Fruit fly (Drosophila melanogaster) whole organism, embryonic: ENCODE data around the gene Cp190.

ENCODE experiments used
- Ada2b ChIP-seq: fragments of 200-800 bp; sonication (Bioruptor generic); IDR thresholded peaks from 2 replicates; pipeline ENCODE4 v1.3.6; 2022; ENCODE audit warnings: missing biosample characterization, missing genetic modification characterization
- Atf3 ChIP-seq: fragments of 200-800 bp; sonication (Bioruptor generic); optimal IDR thresholded peaks from 3 replicates; lab custom pipeline; 2016; ENCODE audit warnings: missing biosample characterization, missing genetic modification characterization
- B-H1 ChIP-seq: fragments of 200-800 bp; sonication (Bioruptor generic); IDR thresholded peaks from 3 replicates; pipeline ENCODE4 v1.3.6; 2022; ENCODE audit warnings: missing biosample characterization, missing genetic modification characterization
- Bdp1 ChIP-seq: fragments of 200-800 bp; sonication (Bioruptor generic); optimal IDR thresholded peaks from 3 replicates; lab custom pipeline; 2016; ENCODE audit warnings: missing biosample characterization, missing genetic modification characterization
- CG1024 ChIP-seq: fragments of 200-800 bp; sonication (Bioruptor generic); IDR thresholded peaks from 2 replicates; pipeline ENCODE4 v1.3.6; 2022; ENCODE audit warnings: missing biosample characterization, missing genetic modification characterization
- CG10462 ChIP-seq: fragments of 200-800 bp; sonication (Bioruptor generic); optimal IDR thresholded peaks from 2 replicates; lab custom pipeline; 2016; ENCODE audit warnings: missing biosample characterization, missing genetic modification characterization
- CG11247 ChIP-seq: fragments of 200-800 bp; sonication (Bioruptor generic); IDR thresholded peaks from 2 replicates; pipeline ENCODE4 v1.3.6; 2022; ENCODE audit warnings: missing biosample characterization, missing genetic modification characterization
- CG12104 ChIP-seq: fragments of 200-800 bp; sonication (Bioruptor generic); optimal IDR thresholded peaks from 3 replicates; lab custom pipeline; 2016; ENCODE audit warnings: missing biosample characterization, missing genetic modification characterization
- CG12155 ChIP-seq: fragments of 200-800 bp; sonication (Bioruptor generic); optimal IDR thresholded peaks from 3 replicates; lab custom pipeline; 2016; ENCODE audit warnings: missing biosample characterization, missing genetic modification characterization
- CG12299 ChIP-seq: fragments of 200-800 bp; sonication (Bioruptor generic); optimal IDR thresholded peaks from 2 replicates; lab custom pipeline; 2018; ENCODE audit warnings: missing biosample characterization, mild to moderate bottlenecking, missing genetic modification characterization
- CG1233 ChIP-seq: fragments of 200-800 bp; sonication (Bioruptor generic); optimal IDR thresholded peaks from 4 replicates; lab custom pipeline; 2018; ENCODE audit warnings: missing biosample characterization, mild to moderate bottlenecking, missing genetic modification characterization
- CG12659 ChIP-seq: fragments of 200-800 bp; sonication (Bioruptor generic); optimal IDR thresholded peaks from 3 replicates; lab custom pipeline; 2017; ENCODE audit warnings: mild to moderate bottlenecking, missing biosample characterization, missing genetic modification reagents, missing genetic modification characterization
- CG13123 ChIP-seq: fragments of 200-800 bp; sonication (Bioruptor generic); optimal IDR thresholded peaks from 2 replicates; lab custom pipeline; 2016; ENCODE audit warnings: missing biosample characterization, missing genetic modification characterization
- CG2712 ChIP-seq: fragments of 200-800 bp; optimal IDR thresholded peaks from 3 replicates; lab custom pipeline; 2019; ENCODE audit warnings: missing biosample characterization, mild to moderate bottlenecking, missing genetic modification characterization, moderate library complexity
- CG30403 ChIP-seq: fragments of 200-800 bp; sonication (Bioruptor generic); optimal IDR thresholded peaks from 3 replicates; lab custom pipeline; 2016; ENCODE audit warnings: missing biosample characterization, missing genetic modification characterization
- CG3995 ChIP-seq: fragments of 200-800 bp; sonication (Bioruptor generic); optimal IDR thresholded peaks from 3 replicates; lab custom pipeline; 2016; ENCODE audit warnings: missing biosample characterization, missing genetic modification characterization
- CG6689 ChIP-seq: fragments of 200-800 bp; sonication (Bioruptor generic); IDR thresholded peaks from 2 replicates; pipeline ENCODE4 v1.3.6; 2022; ENCODE audit warnings: missing biosample characterization, missing genetic modification characterization
- CG6791 ChIP-seq: fragments of 200-800 bp; sonication (Bioruptor generic); IDR thresholded peaks from 3 replicates; pipeline ENCODE4 v1.3.6; 2022; ENCODE audit warnings: missing biosample characterization, missing genetic modification characterization; ENCODE audit not compliant: partially characterized antibody
- CG6813 ChIP-seq: fragments of 200-800 bp; sonication (Bioruptor generic); optimal IDR thresholded peaks from 2 replicates; lab custom pipeline; 2017; ENCODE audit warnings: missing biosample characterization, missing genetic modification characterization, mild to moderate bottlenecking, moderate library complexity, missing genetic modification reagents
- CG7963 ChIP-seq: fragments of 200-800 bp; sonication (Bioruptor generic); IDR thresholded peaks from 3 replicates; pipeline ENCODE4 v1.3.6; 2022; ENCODE audit warnings: missing biosample characterization, missing genetic modification characterization; ENCODE audit not compliant: partially characterized antibody
- CG8359 ChIP-seq: fragments of 200-800 bp; sonication (Bioruptor generic); optimal IDR thresholded peaks from 2 replicates; lab custom pipeline; 2017; ENCODE audit warnings: missing biosample characterization, mild to moderate bottlenecking, missing genetic modification characterization, borderline replicate concordance
- CG9215 ChIP-seq: fragments of 200-800 bp; sonication (Bioruptor generic); IDR thresholded peaks from 2 replicates; pipeline ENCODE4 v1.3.6; 2022; ENCODE audit warnings: missing biosample characterization, missing genetic modification characterization
- Dfd ChIP-seq, 2 experiments: fragments of >200 bp; optimal IDR thresholded peaks; 2 replicates each; lab custom pipeline; 2017; ENCODE audit warnings: missing biosample characterization in 2 of 2, missing genetic modification characterization in 2 of 2
- ERR ChIP-seq: fragments of 200-800 bp; sonication (Bioruptor generic); optimal IDR thresholded peaks from 2 replicates; lab custom pipeline; 2016; ENCODE audit warnings: missing biosample characterization, missing genetic modification characterization
- HHEX ChIP-seq: fragments of 200-800 bp; sonication (Bioruptor generic); optimal IDR thresholded peaks from 3 replicates; lab custom pipeline; 2017; ENCODE audit warnings: missing biosample characterization, mild to moderate bottlenecking, missing genetic modification characterization, missing genetic modification reagents
- HLH3B ChIP-seq: fragments of 200-800 bp; sonication (Bioruptor generic); IDR thresholded peaks from 2 replicates; pipeline ENCODE4 v1.3.6; 2022; ENCODE audit warnings: missing biosample characterization, missing genetic modification characterization
- Hr51 ChIP-seq, 2 experiments: fragments of 200-800 bp; sonication (Bioruptor generic); optimal IDR thresholded peaks; 2 replicates in 1 of 2; 3 replicates in 1 of 2; lab custom pipeline; 2016 to 2018; ENCODE audit warnings: missing biosample characterization in 2 of 2, missing genetic modification characterization in 2 of 2, mild to moderate bottlenecking in 1 of 2, moderate library complexity in 1 of 2
- NK7.1 ChIP-seq: fragments of 200-800 bp; sonication (Bioruptor generic); optimal IDR thresholded peaks from 3 replicates; lab custom pipeline; 2016; ENCODE audit warnings: missing biosample characterization, missing genetic modification characterization
- Opbp ChIP-seq: fragments of 200-800 bp; sonication (Bioruptor generic); IDR thresholded peaks from 3 replicates; pipeline ENCODE4 v1.3.6; 2022; ENCODE audit warnings: missing biosample characterization, missing genetic modification characterization; ENCODE audit not compliant: partially characterized antibody
- Poxn ChIP-seq: fragments of 200-800 bp; sonication (Bioruptor generic); IDR thresholded peaks from 2 replicates; pipeline ENCODE4 v1.3.6; 2022; ENCODE audit warnings: missing biosample characterization, missing genetic modification characterization
- Usf ChIP-seq: fragments of 200-800 bp; sonication (Bioruptor generic); optimal IDR thresholded peaks from 2 replicates; lab custom pipeline; 2017; ENCODE audit warnings: missing genotype, missing biosample characterization, missing genetic modification characterization
- Xbp1 ChIP-seq: fragments of 200-800 bp; sonication (Bioruptor generic); optimal IDR thresholded peaks from 3 replicates; lab custom pipeline; 2016; ENCODE audit warnings: missing biosample characterization, mild to moderate bottlenecking, missing genetic modification characterization
- Xrp1 ChIP-seq: fragments of 200-800 bp; sonication (Bioruptor generic); IDR thresholded peaks from 2 replicates; pipeline ENCODE4 v1.3.6; 2022; ENCODE audit warnings: missing biosample characterization, missing genetic modification characterization
- ap ChIP-seq: fragments of 200-800 bp; sonication (Bioruptor generic); IDR thresholded peaks from 2 replicates; pipeline ENCODE4 v1.3.6; 2022; ENCODE audit warnings: missing biosample characterization, missing genetic modification characterization
- ase ChIP-seq: fragments of 200-800 bp; sonication (Bioruptor generic); IDR thresholded peaks from 3 replicates; pipeline ENCODE4 v1.3.6; 2022; ENCODE audit warnings: missing biosample characterization, missing genetic modification characterization
- caup ChIP-seq: fragments of 200-800 bp; sonication (Bioruptor generic); optimal IDR thresholded peaks from 3 replicates; lab custom pipeline; 2017; ENCODE audit warnings: missing biosample characterization, mild to moderate bottlenecking, missing genetic modification characterization, moderate library complexity; ENCODE audit not compliant: severe bottlenecking
- croc ChIP-seq: fragments of 200-800 bp; sonication (Bioruptor generic); conservative IDR thresholded peaks from 3 replicates; pipeline ENCODE4 v1.3.6; 2022; ENCODE audit warnings: missing biosample characterization, missing genetic modification characterization
- danr ChIP-seq: fragments of 200-800 bp; sonication (Bioruptor generic); IDR thresholded peaks from 2 replicates; pipeline ENCODE4 v1.3.6; 2022; ENCODE audit warnings: missing biosample characterization, missing genetic modification characterization
- en ChIP-seq: fragments of 200-800 bp; sonication (Bioruptor generic); optimal IDR thresholded peaks from 2 replicates; lab custom pipeline; 2016; ENCODE audit warnings: missing biosample characterization, missing genetic modification characterization
- gem ChIP-seq: fragments of 200-800 bp; sonication (Bioruptor generic); optimal IDR thresholded peaks from 2 replicates; lab custom pipeline; 2019; ENCODE audit warnings: missing biosample characterization, mild to moderate bottlenecking, missing genetic modification characterization, moderate library complexity
- insv ChIP-seq, 2 experiments: fragments of 200-800 bp; sonication (Bioruptor generic); optimal IDR thresholded peaks; 3 replicates each; lab custom pipeline; 2016 to 2018; ENCODE audit warnings: missing biosample characterization in 2 of 2, missing genetic modification characterization in 2 of 2
- kni ChIP-seq: fragments of 200-800 bp; sonication (Bioruptor generic); optimal IDR thresholded peaks from 3 replicates; lab custom pipeline; 2017; ENCODE audit warnings: mild to moderate bottlenecking, missing biosample characterization, missing genetic modification reagents, missing genetic modification characterization
- nau ChIP-seq: fragments of 200-800 bp; sonication (Bioruptor generic); optimal IDR thresholded peaks from 3 replicates; lab custom pipeline; 2017; ENCODE audit warnings: missing biosample characterization, mild to moderate bottlenecking, missing genetic modification characterization, missing genetic modification reagents
- odd ChIP-seq: fragments of 200-800 bp; sonication (Bioruptor generic); optimal IDR thresholded peaks from 2 replicates; lab custom pipeline; 2017; ENCODE audit warnings: missing biosample characterization, mild to moderate bottlenecking, missing genetic modification characterization
- pzg ChIP-seq: fragments of 200-800 bp; sonication (Bioruptor generic); optimal IDR thresholded peaks from 3 replicates; lab custom pipeline; 2018; ENCODE audit warnings: missing biosample characterization, mild to moderate bottlenecking, missing genetic modification characterization, moderate library complexity
- sens ChIP-seq: fragments of 200-800 bp; sonication (Bioruptor generic); peaks from one replicate; lab custom pipeline; 2016; ENCODE audit warnings: missing biosample characterization, missing genetic modification characterization
- sna ChIP-seq: fragments of 200-800 bp; sonication (Bioruptor generic); IDR thresholded peaks from 2 replicates; pipeline ENCODE4 v1.3.6; 2022; ENCODE audit warnings: missing biosample characterization, missing genetic modification characterization; ENCODE audit not compliant: partially characterized antibody
- tgo ChIP-seq: fragments of 200-800 bp; sonication (Bioruptor generic); IDR thresholded peaks from 3 replicates; pipeline ENCODE4 v1.3.6; 2022; ENCODE audit warnings: missing biosample characterization, missing genetic modification characterization
- usp ChIP-seq: fragments of >200 bp; optimal IDR thresholded peaks from 2 replicates; lab custom pipeline; 2017; ENCODE audit warnings: missing biosample characterization, missing genetic modification characterization
- vnd ChIP-seq: fragments of 200-800 bp; sonication (Bioruptor generic); IDR thresholded peaks from 3 replicates; pipeline ENCODE4 v1.3.6; 2022; ENCODE audit warnings: missing biosample characterization, missing genetic modification characterization; ENCODE audit not compliant: partially characterized antibody

Cp190 gene

dm6 chr3R:15275158-15275623 lies at the start of gene Cp190, which contains the start of gene CG4338 (continued):
- TF ChIP-seq Opbp: peak; percentile 80
- TF ChIP-seq Poxn: peak; percentile 89
- TF ChIP-seq CG1233 (GFP tag; lab: Kevin White, UChicago): peak; percentile 98
- peak; percentile 68; the same call in 2 of the 3 replicates for TF ChIP-seq CG7963 (GFP tag; lab: Robert Waterston, UW)
- peak; percentile 60 for TF ChIP-seq vnd (GFP tag; lab: Robert Waterston, UW)
- peak; percentile 94 for TF ChIP-seq Ada2b (GFP tag; lab: Robert Waterston, UW)
- TF ChIP-seq CG12299: peak; percentile 99
- TF ChIP-seq Usf: peak; percentile 95
- TF ChIP-seq CG6791 (GFP tag; lab: Robert Waterston, UW): peak; percentile 83
- peak; percentile 97 for TF ChIP-seq CG12155 (GFP tag; lab: Kevin White, UChicago)
- peak; percentile 97 for TF ChIP-seq odd (GFP tag; lab: Kevin White, UChicago)
- TF ChIP-seq pzg (GFP tag; lab: Kevin White, UChicago): peak; percentile 78
- TF ChIP-seq CG2712 (tag; lab: Kevin White, UChicago): peak; percentile 99
- peak; percentile 96 for TF ChIP-seq danr (GFP tag; lab: Robert Waterston, UW)
- peak; percentile 100 for TF ChIP-seq CG6689
- TF ChIP-seq sna (GFP tag; lab: Robert Waterston, UW): no peak; the same call in 1 of the 2 replicates
- TF ChIP-seq CG13123 (GFP tag; lab: Kevin White, UChicago): peak; percentile 95
- TF ChIP-seq CG1024 (GFP tag; lab: Robert Waterston, UW): peak; percentile 76
- TF ChIP-seq ERR (GFP tag; lab: Kevin White, UChicago): peak; percentile 67
- peak; percentile 44 for TF ChIP-seq en (GFP tag; lab: Kevin White, UChicago)
- peak; percentile 98 for TF ChIP-seq CG12104 (GFP tag; lab: Kevin White, UChicago)
- peak; percentile 99 for TF ChIP-seq gem (tag; lab: Kevin White, UChicago)
- TF ChIP-seq croc: peak; percentile 97
- peak; percentile 97 for TF ChIP-seq HHEX
- peak; percentile 99 for TF ChIP-seq sens (GFP tag; lab: Kevin White, UChicago)
- TF ChIP-seq Xbp1 (GFP tag; lab: Kevin White, UChicago): peak; percentile 98
- peak; percentile 96 for TF ChIP-seq HLH3B (GFP tag; lab: Robert Waterston, UW)
- peak; percentile 98 for TF ChIP-seq Xrp1 (GFP tag; lab: Robert Waterston, UW)
- peak; percentile 90 for TF ChIP-seq ase (GFP tag; lab: Robert Waterston, UW)
- peak; percentile 91 for TF ChIP-seq ap (GFP tag; lab: Robert Waterston, UW)
- TF ChIP-seq B-H1 (GFP tag; lab: Robert Waterston, UW): peak; percentile 91
- peak; percentile 95 for TF ChIP-seq CG11247 (GFP tag; lab: Robert Waterston, UW)
- TF ChIP-seq Bdp1 (GFP tag; lab: Kevin White, UChicago): peak; percentile 87
- TF ChIP-seq CG3995 (GFP tag; lab: Kevin White, UChicago): peak; percentile 84
- peak; percentile 97 for TF ChIP-seq kni
- TF ChIP-seq CG10462 (GFP tag; lab: Kevin White, UChicago): peak; percentile 95
- peak in 1 of 2 experiments; percentile 85 for TF ChIP-seq insv (GFP tag; optimal IDR thresholded peaks at IDR 0.05; lab: Kevin White, UChicago)
- TF ChIP-seq Hr51 (GFP tag; optimal IDR thresholded peaks at IDR 0.05; lab: Kevin White, UChicago): peak; percentile 94 to 98
- TF ChIP-seq tgo (GFP tag; lab: Robert Waterston, UW): peak; percentile 97
- TF ChIP-seq NK7.1 (GFP tag; lab: Kevin White, UChicago): peak; percentile 86
- TF ChIP-seq CG6813: peak; percentile 94
- no peak for TF ChIP-seq nau (GFP tag; lab: Kevin White, UChicago)
- peak; percentile 84 for TF ChIP-seq Atf3 (GFP tag; lab: Kevin White, UChicago)
- TF ChIP-seq CG9215: peak; percentile 97
- TF ChIP-seq CG30403 (GFP tag; lab: Kevin White, UChicago): peak; percentile 99
- no peak for TF ChIP-seq Dfd (GFP tag; optimal IDR thresholded peaks at IDR 0.05; lab: Kevin White, UChicago)
- TF ChIP-seq CG8359 (GFP tag; lab: Kevin White, UChicago): peak; percentile 89
- TF ChIP-seq caup (GFP tag; lab: Kevin White, UChicago): peak; percentile 97
- TF ChIP-seq CG12659 (GFP tag; lab: Kevin White, UChicago): peak; percentile 99
- no peak for TF ChIP-seq usp (GFP tag; lab: Kevin White, UChicago)
